Fruit fly (Drosophila melanogaster) whole organism, prepupa: ENCODE measurements around the gene Sws1.

Experiments used
- Blimp-1 ChIP-seq: fragments of 200-800 bp; sonication (Bioruptor generic); optimal IDR thresholded peaks from 3 replicates; lab custom pipeline; 2017; ENCODE audit warnings: missing biosample characterization, missing genetic modification characterization, mild to moderate bottlenecking, moderate library complexity, missing genetic modification reagents
- CG31627 ChIP-seq: fragments of 200-800 bp; sonication (Bioruptor generic); optimal IDR thresholded peaks from 3 replicates; lab custom pipeline; 2016; ENCODE audit warnings: missing biosample characterization, missing genetic modification characterization
- CG6276 ChIP-seq: fragments of 200-800 bp; sonication (Bioruptor generic); optimal IDR thresholded peaks from 2 replicates; lab custom pipeline; 2017; ENCODE audit warnings: missing biosample characterization, mild to moderate bottlenecking, missing genetic modification characterization
- CG6792 ChIP-seq: fragments of 200-800 bp; sonication (Bioruptor generic); optimal IDR thresholded peaks from 3 replicates; lab custom pipeline; 2016; ENCODE audit warnings: missing biosample characterization, missing genetic modification characterization
- CG8632 ChIP-seq: fragments of 200-800 bp; sonication (Bioruptor generic); optimal IDR thresholded peaks from 3 replicates; lab custom pipeline; 2016; ENCODE audit warnings: missing biosample characterization, missing genetic modification characterization
- Eip93F ChIP-seq: fragments of 200-800 bp; sonication (Bioruptor generic); optimal IDR thresholded peaks from 2 replicates; lab custom pipeline; 2016; ENCODE audit warnings: missing biosample characterization, mild to moderate bottlenecking, missing genetic modification characterization
- Ets96B ChIP-seq: fragments of 200-800 bp; optimal IDR thresholded peaks from 2 replicates; lab custom pipeline; 2019; ENCODE audit warnings: missing biosample characterization, mild to moderate bottlenecking, missing genetic modification characterization, moderate library complexity
- Lpt ChIP-seq: fragments of 200-800 bp; sonication (Bioruptor generic); optimal IDR thresholded peaks from 3 replicates; lab custom pipeline; 2016; ENCODE audit warnings: missing biosample characterization, missing genetic modification characterization
- Smox ChIP-seq: fragments of 200-800 bp; sonication (Bioruptor generic); optimal IDR thresholded peaks from 3 replicates; lab custom pipeline; 2016; ENCODE audit warnings: missing biosample characterization, missing genetic modification characterization

- TF ChIP-seq CG31627 (GFP tag; lab: Kevin White, UChicago) (peak; percentile 52), Ets96B (no peak), CG6792 (GFP tag; lab: Kevin White, UChicago) (no peak), Blimp-1 (GFP tag; lab: Kevin White, UChicago) (no peak), Smox (GFP tag; lab: Kevin White, UChicago) (no peak), Eip93F (GFP tag; lab: Kevin White, UChicago) (no peak), Lpt (GFP tag; lab: Kevin White, UChicago) (no peak), CG6276 (GFP tag; lab: Kevin White, UChicago) (no peak), CG8632 (no peak)
Measured at dm6 chr2L:2585285-2585684, 10.4 kb upstream of the Sws1 start, which contains the start of gene Drp1.
